Fruit fly (Drosophila melanogaster): ENCODE data around the gene CG13965.

CG13965 gene

dm6 chr2L:19935085-19935846 lies 26.9 kb downstream of the CG13965 start:
- TF ChIP-seq EcR (GFP tag; optimal IDR thresholded peaks at IDR 0.05) = peak; percentile 75
- TF ChIP-seq CG34367 (tag; optimal IDR thresholded peaks at IDR 0.05) = no peak
- TF ChIP-seq CG14655 (GFP tag; optimal IDR thresholded peaks at IDR 0.05) = no peak
- TF ChIP-seq CG8301 (tag; optimal IDR thresholded peaks at IDR 0.05) = no peak
- peak; percentile 66 for TF ChIP-seq Ets98B (GFP tag; IDR thresholded peaks at IDR 0.05)
- no peak for TF ChIP-seq gl (tag; optimal IDR thresholded peaks at IDR 0.05)
- peak; percentile 12 for TF ChIP-seq CG15710 (tag; optimal IDR thresholded peaks at IDR 0.05)
- peak; percentile 0 for TF ChIP-seq CG9948 (tag; optimal IDR thresholded peaks at IDR 0.05)
- TF ChIP-seq Snoo (tag; optimal IDR thresholded peaks at IDR 0.05) = no peak
- no peak for TF ChIP-seq rn (GFP tag; IDR thresholded peaks at IDR 0.05)
- TF ChIP-seq Pif1B (GFP tag; optimal IDR thresholded peaks at IDR 0.05) = no peak
- TF ChIP-seq CG4496 (GFP tag; IDR thresholded peaks at IDR 0.05) = peak; percentile 69
- TF ChIP-seq fd96Ca (GFP tag; IDR thresholded peaks at IDR 0.05) = peak; percentile 69; the same call in 2 of the 3 replicates
- TF ChIP-seq CG13204 (GFP tag; optimal IDR thresholded peaks at IDR 0.05) = peak; percentile 62
- TF ChIP-seq CG8159 (tag; optimal IDR thresholded peaks at IDR 0.05) = peak; percentile 30
- TF ChIP-seq CG10348 (GFP tag; IDR thresholded peaks at IDR 0.05) = no peak
- TF ChIP-seq CG32121 (GFP tag; IDR thresholded peaks at IDR 0.05) = peak; percentile 34; the same call in 1 of the 2 replicates
- 0 out of 2 replicates have a peak, but pooled peaks have one; percentile 31 for TF ChIP-seq CG12605 (GFP tag; IDR thresholded peaks at IDR 0.05)
- TF ChIP-seq CG17806 (tag; optimal IDR thresholded peaks at IDR 0.05) = no peak
- TF ChIP-seq Pif1A (GFP tag; optimal IDR thresholded peaks at IDR 0.05) = peak; percentile 25
- no peak for TF ChIP-seq D1 (tag; optimal IDR thresholded peaks at IDR 0.05)

dm6 chr2L:19932523-19932922 lies 29.6 kb downstream of the CG13965 start:
- no peak for TF ChIP-seq CG12605 (GFP tag; IDR thresholded peaks at IDR 0.05)
- no peak for TF ChIP-seq rn (GFP tag; IDR thresholded peaks at IDR 0.05)
- no peak for TF ChIP-seq Snoo (tag; optimal IDR thresholded peaks at IDR 0.05)
- TF ChIP-seq CG14655 (GFP tag; optimal IDR thresholded peaks at IDR 0.05) = no peak
- TF ChIP-seq CG10348 (GFP tag; IDR thresholded peaks at IDR 0.05) = no peak

dm6 chr2L:19930102-19930501 lies 32.0 kb downstream of the CG13965 start:
- peak; percentile 33 for TF ChIP-seq CG8159 (tag; optimal IDR thresholded peaks at IDR 0.05)
- no peak for TF ChIP-seq D1 (tag; optimal IDR thresholded peaks at IDR 0.05)
- peak; percentile 25 for TF ChIP-seq Pif1B (GFP tag; optimal IDR thresholded peaks at IDR 0.05)
- no peak for TF ChIP-seq Ets98B (GFP tag; IDR thresholded peaks at IDR 0.05)
- TF ChIP-seq CG34367 (tag; optimal IDR thresholded peaks at IDR 0.05) = no peak
- TF ChIP-seq CG4496 (GFP tag; IDR thresholded peaks at IDR 0.05) = peak; percentile 33; the same call in 1 of the 3 replicates
- peak; percentile 6 for TF ChIP-seq Pif1A (GFP tag; optimal IDR thresholded peaks at IDR 0.05)
- no peak for TF ChIP-seq CG12605 (GFP tag; IDR thresholded peaks at IDR 0.05)
- TF ChIP-seq fd96Ca (GFP tag; IDR thresholded peaks at IDR 0.05) = no peak
- peak; percentile 0 for TF ChIP-seq CG9948 (tag; optimal IDR thresholded peaks at IDR 0.05)
- TF ChIP-seq CG32121 (GFP tag; IDR thresholded peaks at IDR 0.05) = no peak
- TF ChIP-seq rn (GFP tag; IDR thresholded peaks at IDR 0.05) = no peak
- TF ChIP-seq CG15710 (tag; optimal IDR thresholded peaks at IDR 0.05) = peak; percentile 38

- TF ChIP-seq Snoo (tag; optimal IDR thresholded peaks at IDR 0.05) (no peak), CG34367 (tag; optimal IDR thresholded peaks at IDR 0.05) (no peak), rn (GFP tag; IDR thresholded peaks at IDR 0.05) (no peak), CG10348 (GFP tag; IDR thresholded peaks at IDR 0.05) (no peak), fd96Ca (GFP tag; IDR thresholded peaks at IDR 0.05) (no peak), Pif1A (GFP tag; optimal IDR thresholded peaks at IDR 0.05) (no peak), CG9948 (tag; optimal IDR thresholded peaks at IDR 0.05) (no peak), CG14655 (GFP tag; optimal IDR thresholded peaks at IDR 0.05) (no peak), CG17806 (tag; optimal IDR thresholded peaks at IDR 0.05) (no peak), CG8301 (tag; optimal IDR thresholded peaks at IDR 0.05) (no peak), CG13204 (GFP tag; optimal IDR thresholded peaks at IDR 0.05) (no peak), CG15710 (tag; optimal IDR thresholded peaks at IDR 0.05) (no peak), CG32121 (GFP tag; IDR thresholded peaks at IDR 0.05) (no peak), CG4496 (GFP tag; IDR thresholded peaks at IDR 0.05) (no peak)
These were observed 38.4 kb downstream of the CG13965 start for dm6 chr2L:19923786-19924185.

- no peak for TF ChIP-seq CG8159 (tag; optimal IDR thresholded peaks at IDR 0.05)
- no peak for TF ChIP-seq Pif1B (GFP tag; optimal IDR thresholded peaks at IDR 0.05)
- no peak for TF ChIP-seq Snoo (tag; optimal IDR thresholded peaks at IDR 0.05)
- TF ChIP-seq fd96Ca (GFP tag; IDR thresholded peaks at IDR 0.05) = 0 out of 3 replicates have a peak, but pooled peaks have one; percentile 30
- no peak for TF ChIP-seq Pif1A (GFP tag; optimal IDR thresholded peaks at IDR 0.05)
- no peak; the same call in 1 of the 2 replicates for TF ChIP-seq CG12605 (GFP tag; IDR thresholded peaks at IDR 0.05)
- TF ChIP-seq CG4496 (GFP tag; IDR thresholded peaks at IDR 0.05) = peak; percentile 54; the same call in 1 of the 3 replicates
- TF ChIP-seq CG34367 (tag; optimal IDR thresholded peaks at IDR 0.05) = no peak
These were observed 44.3 kb downstream of the CG13965 start for dm6 chr2L:19917860-19918259.

- TF ChIP-seq CG17806 (tag; optimal IDR thresholded peaks at IDR 0.05) (no peak), Pif1A (GFP tag; optimal IDR thresholded peaks at IDR 0.05) (no peak), CG14655 (GFP tag; optimal IDR thresholded peaks at IDR 0.05) (no peak), CG4496 (GFP tag; IDR thresholded peaks at IDR 0.05) (peak; percentile 56; the same call in 1 of the 3 replicates), CG8301 (tag; optimal IDR thresholded peaks at IDR 0.05) (no peak), CG15710 (tag; optimal IDR thresholded peaks at IDR 0.05) (no peak), gl (tag; optimal IDR thresholded peaks at IDR 0.05) (no peak), CG34367 (tag; optimal IDR thresholded peaks at IDR 0.05) (no peak), Snoo (tag; optimal IDR thresholded peaks at IDR 0.05) (no peak), fd96Ca (GFP tag; IDR thresholded peaks at IDR 0.05) (no peak), Ets98B (GFP tag; IDR thresholded peaks at IDR 0.05) (no peak), CG8159 (tag; optimal IDR thresholded peaks at IDR 0.05) (no peak), CG10348 (GFP tag; IDR thresholded peaks at IDR 0.05) (no peak), CG32121 (GFP tag; IDR thresholded peaks at IDR 0.05) (peak; percentile 13; the same call in 1 of the 2 replicates), rn (GFP tag; IDR thresholded peaks at IDR 0.05) (no peak), EcR (GFP tag; optimal IDR thresholded peaks at IDR 0.05) (peak; percentile 10), CG9948 (tag; optimal IDR thresholded peaks at IDR 0.05) (no peak), D1 (tag; optimal IDR thresholded peaks at IDR 0.05) (no peak), CG13204 (GFP tag; optimal IDR thresholded peaks at IDR 0.05) (no peak), Pif1B (GFP tag; optimal IDR thresholded peaks at IDR 0.05) (no peak), CG12605 (GFP tag; IDR thresholded peaks at IDR 0.05) (0 out of 2 replicates have a peak, but pooled peaks have one; percentile 30)
These were observed 45.2 kb downstream of the CG13965 start for dm6 chr2L:19916982-19917381.

Data from whole organism, pupa.